Fruit fly (Drosophila melanogaster): ENCODE data around the gene CG1309.

CG1309 gene

dm6 chr3L:4232724-4233367 lies 26.4 kb upstream of the CG1309 start:
- TF ChIP-seq cic (GFP tag; optimal IDR thresholded peaks at IDR 0.05) = no peak
- peak; percentile 50 for TF ChIP-seq kay (GFP tag; ENCODE audit: borderline replicate concordance)
- no peak for TF ChIP-seq CG33017 (tag; optimal IDR thresholded peaks at IDR 0.05)
- no peak for TF ChIP-seq tj (GFP tag; optimal IDR thresholded peaks at IDR 0.05)
- TF ChIP-seq CG11617 (GFP tag; optimal IDR thresholded peaks at IDR 0.05) = no peak

dm6 chr3L:4233603-4234277 lies 25.5 kb upstream of the CG1309 start:
- TF ChIP-seq CG7045 (GFP tag; optimal IDR thresholded peaks at IDR 0.05) (no peak), cnc (optimal IDR thresholded peaks at IDR 0.05) (no peak), CG12768 (GFP tag; optimal IDR thresholded peaks at IDR 0.05) (peak; percentile 9), Hr96 (GFP tag; optimal IDR thresholded peaks at IDR 0.05) (no peak), CG7101 (tag; optimal IDR thresholded peaks at IDR 0.05) (no peak), CG14711 (tag; optimal IDR thresholded peaks at IDR 0.05) (no peak), Mnt (GFP tag; optimal IDR thresholded peaks at IDR 0.05) (no peak), pad (GFP tag; optimal IDR thresholded peaks at IDR 0.05) (no peak), bab1 (GFP tag; optimal IDR thresholded peaks at IDR 0.05) (no peak), CG1620 (GFP tag; optimal IDR thresholded peaks at IDR 0.05) (no peak), tj (GFP tag; optimal IDR thresholded peaks at IDR 0.05) (peak; percentile 90), Clk (GFP tag; optimal IDR thresholded peaks at IDR 0.05) (no peak), CG5204 (GFP tag; optimal IDR thresholded peaks at IDR 0.05) (no peak), Crg-1 (GFP tag; optimal IDR thresholded peaks at IDR 0.05) (no peak), ovo (GFP tag; optimal IDR thresholded peaks at IDR 0.05) (no peak), CG33017 (tag; optimal IDR thresholded peaks at IDR 0.05) (no peak), toe (GFP tag; optimal IDR thresholded peaks at IDR 0.05) (no peak), kay (GFP tag; ENCODE audit: borderline replicate concordance) (peak; percentile 37), CG11617 (GFP tag; optimal IDR thresholded peaks at IDR 0.05) (no peak), cic (GFP tag; optimal IDR thresholded peaks at IDR 0.05) (peak; percentile 91)

- TF ChIP-seq kay (GFP tag; ENCODE audit: borderline replicate concordance) (no peak), CG14711 (tag; optimal IDR thresholded peaks at IDR 0.05) (no peak), CG1620 (GFP tag; optimal IDR thresholded peaks at IDR 0.05) (no peak), CG33017 (tag; optimal IDR thresholded peaks at IDR 0.05) (no peak), ovo (GFP tag; optimal IDR thresholded peaks at IDR 0.05) (no peak), pad (GFP tag; optimal IDR thresholded peaks at IDR 0.05) (no peak), Mnt (GFP tag; optimal IDR thresholded peaks at IDR 0.05) (no peak), Hr96 (GFP tag; optimal IDR thresholded peaks at IDR 0.05) (no peak), cnc (optimal IDR thresholded peaks at IDR 0.05) (no peak), CG11617 (GFP tag; optimal IDR thresholded peaks at IDR 0.05) (no peak)
Observed at dm6 chr3L:4236097-4236572, 23.1 kb upstream of the CG1309 start, which contains the start of gene ImpL2. TSS of gene ImpL2 (minus strand) at chr3L:4236147.

dm6 chr3L:4238195-4238594 lies 21.0 kb upstream of the CG1309 start:
- TF ChIP-seq ovo (GFP tag; optimal IDR thresholded peaks at IDR 0.05) (no peak), Crg-1 (GFP tag; optimal IDR thresholded peaks at IDR 0.05) (no peak), CG33017 (tag; optimal IDR thresholded peaks at IDR 0.05) (no peak), CG12768 (GFP tag; optimal IDR thresholded peaks at IDR 0.05) (no peak), CG1620 (GFP tag; optimal IDR thresholded peaks at IDR 0.05) (no peak), CG7045 (GFP tag; optimal IDR thresholded peaks at IDR 0.05) (no peak), CG11617 (GFP tag; optimal IDR thresholded peaks at IDR 0.05) (no peak), tj (GFP tag; optimal IDR thresholded peaks at IDR 0.05) (no peak), cnc (optimal IDR thresholded peaks at IDR 0.05) (no peak), Mnt (GFP tag; optimal IDR thresholded peaks at IDR 0.05) (no peak), toe (GFP tag; optimal IDR thresholded peaks at IDR 0.05) (no peak), cic (GFP tag; optimal IDR thresholded peaks at IDR 0.05) (no peak), Clk (GFP tag; optimal IDR thresholded peaks at IDR 0.05) (no peak), CG7101 (tag; optimal IDR thresholded peaks at IDR 0.05) (no peak), CG14711 (tag; optimal IDR thresholded peaks at IDR 0.05) (no peak), pad (GFP tag; optimal IDR thresholded peaks at IDR 0.05) (no peak), CG5204 (GFP tag; optimal IDR thresholded peaks at IDR 0.05) (no peak), kay (GFP tag; ENCODE audit: borderline replicate concordance) (no peak), bab1 (GFP tag; optimal IDR thresholded peaks at IDR 0.05) (no peak)

dm6 chr3L:4239442-4240322 lies 19.5 kb upstream of the CG1309 start, which contains the start of gene Sqor:
TSS of gene Sqor (plus strand) at chr3L:4240173.
- peak; percentile 84 for TF ChIP-seq Clk (GFP tag; optimal IDR thresholded peaks at IDR 0.05)
- TF ChIP-seq Mnt (GFP tag; optimal IDR thresholded peaks at IDR 0.05) = peak; percentile 68
- TF ChIP-seq CG11617 (GFP tag; optimal IDR thresholded peaks at IDR 0.05) = peak; percentile 97
- peak; percentile 89 for TF ChIP-seq CG33017 (tag; optimal IDR thresholded peaks at IDR 0.05)
- peak; percentile 77 for TF ChIP-seq ovo (GFP tag; optimal IDR thresholded peaks at IDR 0.05)
- TF ChIP-seq toe (GFP tag; optimal IDR thresholded peaks at IDR 0.05) = peak; percentile 91
- peak; percentile 78 for TF ChIP-seq CG1620 (GFP tag; optimal IDR thresholded peaks at IDR 0.05)
- peak; percentile 90 for TF ChIP-seq bab1 (GFP tag; optimal IDR thresholded peaks at IDR 0.05)
- peak; percentile 92 for TF ChIP-seq Hr96 (GFP tag; optimal IDR thresholded peaks at IDR 0.05)
- TF ChIP-seq CG7101 (tag; optimal IDR thresholded peaks at IDR 0.05) = peak; percentile 91
- peak; percentile 82 for TF ChIP-seq pad (GFP tag; optimal IDR thresholded peaks at IDR 0.05)
- peak; percentile 91 for TF ChIP-seq CG5204 (GFP tag; optimal IDR thresholded peaks at IDR 0.05)
- TF ChIP-seq CG12768 (GFP tag; optimal IDR thresholded peaks at IDR 0.05) = peak; percentile 94
- no peak for TF ChIP-seq kay (GFP tag; ENCODE audit: borderline replicate concordance)
- peak; percentile 76 for TF ChIP-seq CG14711 (tag; optimal IDR thresholded peaks at IDR 0.05)
- peak; percentile 77 for TF ChIP-seq tj (GFP tag; optimal IDR thresholded peaks at IDR 0.05)
- TF ChIP-seq cnc (optimal IDR thresholded peaks at IDR 0.05) = no peak
- peak; percentile 92 for TF ChIP-seq CG7045 (GFP tag; optimal IDR thresholded peaks at IDR 0.05)
- peak; percentile 79 for TF ChIP-seq Crg-1 (GFP tag; optimal IDR thresholded peaks at IDR 0.05)
- TF ChIP-seq cic (GFP tag; optimal IDR thresholded peaks at IDR 0.05) = peak; percentile 71

Measured in whole organism, adult.